Worm (Caenorhabditis elegans) whole organism, L3 larva: ENCODE measurements around the gene F38B7.10.

Experiments used
- aly-2 ChIP-seq: fragments of 150-350 bp; optimal IDR thresholded peaks from 2 replicates; lab custom pipeline; 2014; ENCODE audit warnings: missing biosample characterization, missing genetic modification characterization
- ceh-28 ChIP-seq: fragments of 150-350 bp; optimal IDR thresholded peaks from 2 replicates; lab custom pipeline; 2014; ENCODE audit warnings: missing biosample characterization, missing genetic modification reagents, missing genetic modification characterization
- ceh-9 ChIP-seq: sonication (generic microtip); optimal IDR thresholded peaks from 2 replicates; lab custom pipeline; 2018; ENCODE audit warnings: missing biosample characterization, missing genetic modification characterization
- daf-12 ChIP-seq: fragments of 150-350 bp; optimal IDR thresholded peaks from 2 replicates; lab custom pipeline; 2014; ENCODE audit warnings: missing biosample characterization, missing genetic modification reagents, missing genetic modification characterization
- lin-15B ChIP-seq: fragments of 150-350 bp; optimal IDR thresholded peaks from 2 replicates; lab custom pipeline; 2014; ENCODE audit warnings: missing biosample characterization, missing genetic modification characterization
- lin-39 ChIP-seq: fragments of 150-350 bp; optimal IDR thresholded peaks from 2 replicates; lab custom pipeline; 2018; ENCODE audit warnings: missing biosample characterization, missing genetic modification reagents, missing genetic modification characterization
- mml-1 ChIP-seq: fragments of 150-350 bp; sonication (generic microtip); optimal IDR thresholded peaks from 3 replicates; lab custom pipeline; 2014; ENCODE audit warnings: missing biosample characterization, missing genetic modification characterization
- nfya-1 ChIP-seq: sonication (generic microtip); optimal IDR thresholded peaks from 2 replicates; lab custom pipeline; 2017; ENCODE audit warnings: missing genetic modification characterization, mild to moderate bottlenecking, missing compliant biosample characterization, antibody characterized with exemption, moderate library complexity; ENCODE audit not compliant: insufficient read depth
- nhr-11 ChIP-seq: fragments of 150-350 bp; optimal IDR thresholded peaks from 2 replicates; lab custom pipeline; 2014; ENCODE audit warnings: missing biosample characterization, missing genetic modification characterization
- nhr-43 ChIP-seq: sonication (generic microtip); optimal IDR thresholded peaks from 2 replicates; lab custom pipeline; 2016; ENCODE audit warnings: mild to moderate bottlenecking, missing genetic modification characterization, missing compliant biosample characterization; ENCODE audit not compliant: poor library complexity, severe bottlenecking
- nhr-76 ChIP-seq: fragments of 150-350 bp; sonication (generic microtip); optimal IDR thresholded peaks from 5 replicates; lab custom pipeline; 2014; ENCODE audit warnings: missing biosample characterization, missing genetic modification characterization
- nhr-77 ChIP-seq: fragments of 150-350 bp; optimal IDR thresholded peaks from 2 replicates; lab custom pipeline; 2014; ENCODE audit warnings: missing biosample characterization, missing genetic modification characterization

- TF ChIP-seq nhr-77 (tag; lab: Kevin White, UChicago) (no peak), lin-39 (tag; lab: Kevin White, UChicago) (no peak), ceh-9 (tag; lab: Kevin White, UChicago) (no peak), mml-1 (no peak), nfya-1 (tag; lab: Kevin White, UChicago) (no peak), daf-12 (tag; lab: Kevin White, UChicago) (no peak), nhr-76 (no peak), lin-15B (tag; lab: Kevin White, UChicago) (no peak), ceh-28 (tag; lab: Kevin White, UChicago) (no peak), aly-2 (tag; lab: Kevin White, UChicago) (no peak), nhr-11 (no peak), nhr-43 (tag; lab: Kevin White, UChicago) (no peak)
Measured at ce11 chrV:11513432-11513831, 31.9 kb upstream of the F38B7.10 start, which contains the start of gene C55A6.3.
